Fruit fly (Drosophila melanogaster) whole organism, pupa: ENCODE data around the gene CG11417.

Experiments used
- CG12605 ChIP-seq: fragments of 200-800 bp; sonication (Bioruptor generic); IDR thresholded peaks from 2 replicates; pipeline ENCODE4 v1.3.6; 2022; ENCODE audit warnings: missing biosample characterization, missing genetic modification characterization
- CG13204 ChIP-seq: fragments of 200-800 bp; sonication (Bioruptor generic); optimal IDR thresholded peaks from 2 replicates; lab custom pipeline; 2018; ENCODE audit warnings: missing biosample characterization, mild to moderate bottlenecking, missing genetic modification characterization, moderate library complexity
- CG14655 ChIP-seq: fragments of 200-800 bp; sonication (Bioruptor generic); optimal IDR thresholded peaks from 3 replicates; lab custom pipeline; 2017; ENCODE audit warnings: mild to moderate bottlenecking, missing biosample characterization, missing genetic modification reagents, missing genetic modification characterization
- CG32121 ChIP-seq: fragments of 200-800 bp; sonication (Bioruptor generic); IDR thresholded peaks from 2 replicates; pipeline ENCODE4 v1.3.6; 2022; ENCODE audit warnings: missing biosample characterization, missing genetic modification characterization
- CG4496 ChIP-seq: fragments of 200-800 bp; sonication (Bioruptor generic); IDR thresholded peaks from 3 replicates; pipeline ENCODE4 v1.3.6; 2022; ENCODE audit warnings: missing biosample characterization, missing genetic modification characterization
- CG8159 ChIP-seq: fragments of 200-800 bp; sonication (Bioruptor generic); optimal IDR thresholded peaks from 3 replicates; lab custom pipeline; 2018; ENCODE audit warnings: missing biosample characterization, mild to moderate bottlenecking, missing genetic modification characterization, moderate library complexity
- CG8301 ChIP-seq: fragments of 200-800 bp; sonication (Bioruptor generic); optimal IDR thresholded peaks from 2 replicates; lab custom pipeline; 2018; ENCODE audit warnings: missing biosample characterization, mild to moderate bottlenecking, missing genetic modification characterization
- CG9948 ChIP-seq: fragments of 200-800 bp; sonication (Bioruptor generic); optimal IDR thresholded peaks from 2 replicates; lab custom pipeline; 2018; ENCODE audit warnings: missing biosample characterization, mild to moderate bottlenecking, missing genetic modification characterization, moderate library complexity
- D1 ChIP-seq: fragments of 200-800 bp; sonication (Bioruptor generic); optimal IDR thresholded peaks from 2 replicates; lab custom pipeline; 2018; ENCODE audit warnings: missing biosample characterization, mild to moderate bottlenecking, missing genetic modification characterization, moderate library complexity
- EcR ChIP-seq: fragments of 200-800 bp; sonication (Bioruptor generic); optimal IDR thresholded peaks from 3 replicates; lab custom pipeline; 2019; ENCODE audit warnings: missing biosample characterization, missing genetic modification characterization, mild to moderate bottlenecking, moderate library complexity, missing genetic modification reagents
- gl ChIP-seq: fragments of 200-800 bp; sonication (Bioruptor generic); optimal IDR thresholded peaks from 2 replicates; lab custom pipeline; 2018; ENCODE audit warnings: missing biosample characterization, mild to moderate bottlenecking, missing genetic modification characterization

- TF ChIP-seq gl (tag; lab: Kevin White, UChicago) (no peak), CG32121 (GFP tag; lab: Robert Waterston, UW) (no peak), D1 (no peak), EcR (no peak), CG8159 (no peak), CG4496 (GFP tag; lab: Robert Waterston, UW) (no peak), CG13204 (GFP tag; lab: Kevin White, UChicago) (no peak), CG14655 (GFP tag; lab: Kevin White, UChicago) (no peak), CG12605 (no peak), CG9948 (tag; lab: Kevin White, UChicago) (no peak), CG8301 (no peak)
Measured at dm6 chrX:1349255-1349654, 4.6 kb upstream of the CG11417 start, which contains the start of gene MTPAP.
